Worm (Caenorhabditis elegans): Measurements from ENCODE around the gene T02G5.14.

The T02G5.14 gene

ce11 chrII:7111657-7112049 lies 27.5 kb downstream of the T02G5.14 start, which contains the start of gene F10E7.5:
Gene F10E7.5, plus strand, starts transcription at chrII:7111978.
- TF ChIP-seq hlh-11 (tag; optimal IDR thresholded peaks at IDR 0.05): peak; percentile 3
- no peak for TF ChIP-seq dve-1 (tag; optimal IDR thresholded peaks at IDR 0.05; ENCODE audit: insufficient read depth)
- TF ChIP-seq lin-13 (GFP tag; optimal IDR thresholded peaks at IDR 0.05): peak; percentile 15
- peak; percentile 69 for TF ChIP-seq T20F7.1 (GFP tag; optimal IDR thresholded peaks at IDR 0.05)
- peak; percentile 25 for TF ChIP-seq dpl-1 (GFP tag; optimal IDR thresholded peaks at IDR 0.05)
- no peak for TF ChIP-seq ceh-20 (GFP tag; IDR thresholded peaks at IDR 0.05)
- peak; percentile 92 to 99 for TF ChIP-seq lsy-2 (tag; optimal IDR thresholded peaks at IDR 0.05)
- TF ChIP-seq hmg-1.1 (GFP tag; IDR thresholded peaks at IDR 0.05): 0 out of 2 replicates have a peak, but pooled peaks have one; percentile 17
- peak; percentile 33 for TF ChIP-seq nhr-28 (tag; optimal IDR thresholded peaks at IDR 0.05)
- no peak for TF ChIP-seq daf-16 (GFP tag; optimal IDR thresholded peaks at IDR 0.05)
- peak; percentile 13 for TF ChIP-seq daf-16 (tag; optimal IDR thresholded peaks at IDR 0.05)
- TF ChIP-seq hlh-30 (tag; optimal IDR thresholded peaks at IDR 0.05; ENCODE audit: insufficient read depth): peak; percentile 7
- TF ChIP-seq mes-2 (tag; optimal IDR thresholded peaks at IDR 0.05; ENCODE audit: poor library complexity, severe bottlenecking): peak; percentile 72
- TF ChIP-seq ZK546.5 (tag; optimal IDR thresholded peaks at IDR 0.05): peak in 1 of 2 experiments; percentile 22
- no peak for TF ChIP-seq daf-19 (GFP tag; conservative IDR thresholded peaks at IDR 0.05)

ce11 chrII:7112780-7113179 lies 28.7 kb downstream of the T02G5.14 start, which contains the start of gene F10E7.6:
Gene F10E7.6, plus strand, starts transcription at chrII:7113080.
- TF ChIP-seq zfp-3 (GFP tag; conservative IDR thresholded peaks at IDR 0.05) (no peak), dve-1 (tag; optimal IDR thresholded peaks at IDR 0.05; ENCODE audit: insufficient read depth) (no peak), unc-62 (GFP tag; optimal IDR thresholded peaks at IDR 0.05 in 1 of 2) (peak in 1 of 2 experiments; percentile 63), unc-62 (tag; optimal IDR thresholded peaks at IDR 0.05) (no peak)

- TF ChIP-seq lin-38 (GFP tag; IDR thresholded peaks at IDR 0.05): no peak
- TF ChIP-seq F44E2.7 (GFP tag; IDR thresholded peaks at IDR 0.05): no peak
- TF ChIP-seq madf-9 (GFP tag; conservative IDR thresholded peaks at IDR 0.05): no peak
- no peak for TF ChIP-seq ceh-44 (GFP tag; IDR thresholded peaks at IDR 0.05)
- peak in 1 of 2 experiments; percentile 93 for TF ChIP-seq unc-62 (GFP tag; optimal IDR thresholded peaks at IDR 0.05 in 1 of 2)
- TF ChIP-seq unc-62 (tag; optimal IDR thresholded peaks at IDR 0.05): no peak
- TF ChIP-seq T20F7.1 (GFP tag; optimal IDR thresholded peaks at IDR 0.05): no peak
- no peak for TF ChIP-seq pqm-1 (tag; optimal IDR thresholded peaks at IDR 0.05)
Observed at ce11 chrII:7115638-7116037, 31.5 kb downstream of the T02G5.14 start, which contains the start of gene cutl-5. Gene cutl-5, minus strand, starts transcription at chrII:7115906.

- TF ChIP-seq Y105C5A.15 (GFP tag; IDR thresholded peaks at IDR 0.05): no peak
Observed at ce11 chrII:7116350-7116749, 32.2 kb downstream of the T02G5.14 start, which contains the start of gene spon-1. Gene spon-1, plus strand, starts transcription at chrII:7116557.

- no peak for TF ChIP-seq zag-1 (tag; optimal IDR thresholded peaks at IDR 0.05)
- TF ChIP-seq spr-3 (GFP tag; optimal IDR thresholded peaks at IDR 0.05): no peak
- TF ChIP-seq aha-1 (tag): peak; percentile 93
Observed at ce11 chrII:7119525-7119924, 35.4 kb downstream of the T02G5.14 start.

ce11 chrII:7121762-7122292 lies 37.7 kb downstream of the T02G5.14 start, which contains the start of gene F10E7.2:
Gene F10E7.2, plus strand, starts transcription at chrII:7122242.
- TF ChIP-seq unc-130 (GFP tag; optimal IDR thresholded peaks at IDR 0.05): peak; percentile 32
- no peak for TF ChIP-seq lim-7 (GFP tag; IDR thresholded peaks at IDR 0.05)
